Comparison of ENCODE assay signal across 1 fruit fly cellular context in genomic region chrX:4678146-4678912, dm6.
TF ChIP-seq lines count a peak whose summit lies in the region.

No protein-coding gene starts in this region.

TF ChIP-seq in whole organism, embryonic, 481 proteins besides CTCF, POLR2A, EP300 and RAD21 (continued from another document):
- no peak for TF ChIP-seq Abd-B (GFP tag; optimal IDR thresholded peaks at IDR 0.05; lab: Kevin White, UChicago)
- peak in 1 of 2 experiments; percentile 66 for TF ChIP-seq Trl (optimal IDR thresholded peaks at IDR 0.05; lab: Kevin White, UChicago)
- no peak for TF ChIP-seq Trl (GFP tag; optimal IDR thresholded peaks at IDR 0.05; lab: Kevin White, UChicago)
- TF ChIP-seq CG17328 (GFP tag; IDR thresholded peaks at IDR 0.05; lab: Robert Waterston, UW) = no peak
- TF ChIP-seq CG11560 (tag; IDR thresholded peaks at IDR 0.05; lab: Robert Waterston, UW) = no peak
- no peak for TF ChIP-seq bowl (GFP tag; IDR thresholded peaks at IDR 0.05; lab: Robert Waterston, UW)
- peak; percentile 64 for TF ChIP-seq CG1832 (GFP tag; optimal IDR thresholded peaks at IDR 0.05; lab: Kevin White, UChicago)
- no peak for TF ChIP-seq ewg (GFP tag; optimal IDR thresholded peaks at IDR 0.05; lab: Kevin White, UChicago)
- TF ChIP-seq Med (GFP tag; lab: Kevin White, UChicago) = peak; percentile 32
- no peak for TF ChIP-seq CG9727 (GFP tag; optimal IDR thresholded peaks at IDR 0.05; lab: Kevin White, UChicago)
- peak; percentile 77 for TF ChIP-seq twi (tag; optimal IDR thresholded peaks at IDR 0.05; lab: Kevin White, UChicago)
- TF ChIP-seq sens (GFP tag; lab: Kevin White, UChicago) = peak; percentile 48
- 0 out of 2 replicates have a peak, but pooled peaks have one; percentile 7 for TF ChIP-seq chm (GFP tag; IDR thresholded peaks at IDR 0.05; lab: Robert Waterston, UW)
TF ChIP-seq in whole organism, embryonic: peak in this region for 15.
